Fruit fly (Drosophila melanogaster): ENCODE data around the gene CG43703.

Gene CG43703

dm6 chr2L:3769718-3770461, 4.6 kb downstream of the CG43703 start (continued):
- TF ChIP-seq CG10654 (GFP tag; optimal IDR thresholded peaks at IDR 0.05): no peak
- TF ChIP-seq jumu (GFP tag; optimal IDR thresholded peaks at IDR 0.05): no peak
- TF ChIP-seq ro (GFP tag; IDR thresholded peaks at IDR 0.05): no peak
- TF ChIP-seq zfh1 (GFP tag; IDR thresholded peaks at IDR 0.05): 0 out of 3 replicates have a peak, but pooled peaks have one; percentile 4
- peak; percentile 47 to 79 for TF ChIP-seq bsh (GFP tag; optimal IDR thresholded peaks at IDR 0.05)
- TF ChIP-seq gcm (GFP tag; optimal IDR thresholded peaks at IDR 0.05): peak; percentile 65
- no peak for TF ChIP-seq CG3726 (GFP tag; IDR thresholded peaks at IDR 0.05)
- TF ChIP-seq Fer3 (tag; optimal IDR thresholded peaks at IDR 0.05): no peak
- TF ChIP-seq CG30020 (tag; optimal IDR thresholded peaks at IDR 0.05): no peak
- TF ChIP-seq ind (GFP tag; optimal IDR thresholded peaks at IDR 0.05): no peak
- peak; percentile 79 for TF ChIP-seq Sox102F (GFP tag; optimal IDR thresholded peaks at IDR 0.05)
- TF ChIP-seq ash1 (GFP tag; optimal IDR thresholded peaks at IDR 0.05): no peak
- no peak for TF ChIP-seq CG6765 (GFP tag; optimal IDR thresholded peaks at IDR 0.05)
- TF ChIP-seq knrl (GFP tag; IDR thresholded peaks at IDR 0.05; ENCODE audit: partially characterized antibody): no peak
- TF ChIP-seq CG11723 (GFP tag; optimal IDR thresholded peaks at IDR 0.05): peak; percentile 12
- TF ChIP-seq repo (GFP tag; optimal IDR thresholded peaks at IDR 0.05): no peak
- no peak for TF ChIP-seq vnd (GFP tag; IDR thresholded peaks at IDR 0.05; ENCODE audit: partially characterized antibody)
- no peak for TF ChIP-seq Hsf (GFP tag; optimal IDR thresholded peaks at IDR 0.05)
- peak; percentile 25; the same call in 1 of the 2 replicates for TF ChIP-seq wor (GFP tag; IDR thresholded peaks at IDR 0.05)
- peak; percentile 82 for TF ChIP-seq CG17361 (GFP tag; IDR thresholded peaks at IDR 0.05)
- TF ChIP-seq Hr51 (GFP tag; optimal IDR thresholded peaks at IDR 0.05): peak in 1 of 2 experiments; percentile 78
- TF ChIP-seq CG1024 (GFP tag; IDR thresholded peaks at IDR 0.05): no peak
- no peak for TF ChIP-seq bab2 (GFP tag; optimal IDR thresholded peaks at IDR 0.05)
- TF ChIP-seq CG9215 (GFP tag; IDR thresholded peaks at IDR 0.05): no peak
- TF ChIP-seq cg (GFP tag; optimal IDR thresholded peaks at IDR 0.05): no peak
- TF ChIP-seq CG9609 (GFP tag; optimal IDR thresholded peaks at IDR 0.05): no peak
- no peak for TF ChIP-seq Fer2 (tag; optimal IDR thresholded peaks at IDR 0.05)
- TF ChIP-seq Hmx (GFP tag; optimal IDR thresholded peaks at IDR 0.05): no peak
- no peak for TF ChIP-seq rib (GFP tag; IDR thresholded peaks at IDR 0.05)
- no peak for TF ChIP-seq CG12744 (GFP tag; optimal IDR thresholded peaks at IDR 0.05)
- no peak for TF ChIP-seq CG10462 (GFP tag; optimal IDR thresholded peaks at IDR 0.05)
- TF ChIP-seq E2f1 (GFP tag; IDR thresholded peaks at IDR 0.05): no peak
- no peak for TF ChIP-seq fu2 (GFP tag; optimal IDR thresholded peaks at IDR 0.05)
- no peak for TF ChIP-seq dan (GFP tag; IDR thresholded peaks at IDR 0.05)
- TF ChIP-seq ara (GFP tag; IDR thresholded peaks at IDR 0.05): no peak; the same call in 1 of the 2 replicates
- no peak for TF ChIP-seq br (optimal IDR thresholded peaks at IDR 0.05)
- no peak for TF ChIP-seq CG4328 (GFP tag; optimal IDR thresholded peaks at IDR 0.05)
- no peak for TF ChIP-seq unc-4 (GFP tag; IDR thresholded peaks at IDR 0.05; ENCODE audit: partially characterized antibody)
- TF ChIP-seq CG8281 (tag; optimal IDR thresholded peaks at IDR 0.05): no peak
- no peak for TF ChIP-seq Sry-β (GFP tag; optimal IDR thresholded peaks at IDR 0.05)
- TF ChIP-seq zen (tag; optimal IDR thresholded peaks at IDR 0.05): peak; percentile 52
- TF ChIP-seq CG11247 (GFP tag; IDR thresholded peaks at IDR 0.05): no peak
- TF ChIP-seq vfl (GFP tag; optimal IDR thresholded peaks at IDR 0.05): no peak
- no peak for TF ChIP-seq CG3163 (GFP tag; optimal IDR thresholded peaks at IDR 0.05)
- no peak for TF ChIP-seq Hey (tag; optimal IDR thresholded peaks at IDR 0.05)
- TF ChIP-seq lab (GFP tag; optimal IDR thresholded peaks at IDR 0.05): peak; percentile 21
- TF ChIP-seq ranshi (GFP tag; IDR thresholded peaks at IDR 0.05): no peak
- peak; percentile 21 for TF ChIP-seq CG30431 (GFP tag; optimal IDR thresholded peaks at IDR 0.05)
- no peak for TF ChIP-seq CG13624 (GFP tag; optimal IDR thresholded peaks at IDR 0.05)
- no peak for TF ChIP-seq hth (optimal IDR thresholded peaks at IDR 0.05)
- no peak for TF ChIP-seq CG7963 (GFP tag; IDR thresholded peaks at IDR 0.05; ENCODE audit: partially characterized antibody)

Data from whole organism, embryonic.